Worm (Caenorhabditis elegans) whole organism, young adult: ENCODE measurements around the gene str-261.
A peak's percentile ranks its signal among the peaks of the same experiment; 100 is the strongest.

Experiments
- B0035.1 ChIP-seq: sonication (generic microtip); optimal IDR thresholded peaks from 2 replicates; lab custom pipeline; 2016; ENCODE audit warnings: missing genetic modification characterization, mild to moderate bottlenecking, missing compliant biosample characterization, missing genotype, missing genetic modification reagents
- B0336.3 ChIP-seq: fragments of 200-800 bp; sonication (Bioruptor generic); IDR thresholded peaks from 2 replicates; pipeline ENCODE4 v1.3.6; 2022; ENCODE audit warnings: missing genetic modification characterization, missing compliant biosample characterization
- F23B12.7 ChIP-seq: sonication (generic microtip); optimal IDR thresholded peaks from 2 replicates; lab custom pipeline; 2017; ENCODE audit warnings: missing genetic modification characterization, mild to moderate bottlenecking, missing compliant biosample characterization, antibody characterized with exemption, moderate library complexity; ENCODE audit not compliant: insufficient read depth
- F33H1.4 ChIP-seq: fragments of 200-800 bp; sonication (Bioruptor generic); IDR thresholded peaks from 2 replicates; pipeline ENCODE4 v1.3.6; 2022; ENCODE audit warnings: missing genetic modification reagents, missing genetic modification characterization, missing compliant biosample characterization
- F37B4.10 ChIP-seq: fragments of 200-800 bp; sonication (Bioruptor generic); IDR thresholded peaks from 2 replicates; pipeline ENCODE4 v1.3.6; 2022; ENCODE audit warnings: missing genetic modification characterization, missing compliant biosample characterization
- F39B2.1 ChIP-seq: fragments of 200-800 bp; sonication (Bioruptor generic); IDR thresholded peaks from 2 replicates; pipeline ENCODE4 v1.3.6; 2022; ENCODE audit warnings: missing genetic modification reagents, missing genetic modification characterization, missing compliant biosample characterization
- K11D2.4 ChIP-seq: fragments of 200-800 bp; sonication (Bioruptor generic); IDR thresholded peaks from 2 replicates; pipeline ENCODE4 v1.3.6; 2022; ENCODE audit warnings: missing genetic modification reagents, missing genetic modification characterization, missing compliant biosample characterization
- K12H6.12 ChIP-seq: fragments of 200-800 bp; sonication (Bioruptor generic); optimal IDR thresholded peaks from 2 replicates; lab custom pipeline; 2018; ENCODE audit warnings: mild to moderate bottlenecking, missing genetic modification characterization, missing compliant biosample characterization
- Y53F4B.3 ChIP-seq: fragments of 200-800 bp; sonication (Bioruptor generic); IDR thresholded peaks from 2 replicates; pipeline ENCODE4 v1.3.6; 2022; ENCODE audit warnings: missing genetic modification reagents, missing genetic modification characterization, missing compliant biosample characterization
- ZK185.1 ChIP-seq: sonication (generic microtip); optimal IDR thresholded peaks from 2 replicates; lab custom pipeline; 2016; ENCODE audit warnings: mild to moderate bottlenecking, missing genetic modification characterization, missing compliant biosample characterization; ENCODE audit not compliant: poor library complexity, severe bottlenecking
- atf-7 ChIP-seq: sonication (generic microtip); optimal IDR thresholded peaks from 2 replicates; lab custom pipeline; 2017; ENCODE audit warnings: mild to moderate bottlenecking, missing genetic modification characterization, missing compliant biosample characterization
- athp-1 ChIP-seq: sonication (generic microtip); optimal IDR thresholded peaks from 2 replicates; lab custom pipeline; 2017; ENCODE audit warnings: mild to moderate bottlenecking, missing genetic modification characterization, missing compliant biosample characterization
- attf-5 ChIP-seq: fragments of 200-800 bp; sonication (Bioruptor generic); optimal IDR thresholded peaks from 2 replicates; lab custom pipeline; 2018; ENCODE audit warnings: mild to moderate bottlenecking, missing genetic modification characterization, missing compliant biosample characterization
- cebp-1 ChIP-seq, 2 experiments: fragments of 200-800 bp in 1 of 2; sonication (Bioruptor generic) in 1 of 2; sonication (generic microtip) in 1 of 2; IDR thresholded peaks in 1 of 2; optimal IDR thresholded peaks in 1 of 2; 2 replicates each; pipeline versions ENCODE4 v1.3.6 to Lab custom; 2017 to 2022; ENCODE audit warnings: missing compliant biosample characterization in 2 of 2, missing genetic modification characterization in 2 of 2, mild to moderate bottlenecking in 1 of 2, missing genetic modification reagents in 1 of 2, moderate library complexity in 1 of 2
- ceh-27 ChIP-seq: fragments of 200-800 bp; sonication (Bioruptor generic); optimal IDR thresholded peaks from 2 replicates; lab custom pipeline; 2018; ENCODE audit warnings: mild to moderate bottlenecking, missing genetic modification characterization, moderate library complexity, missing compliant biosample characterization
- ceh-40 ChIP-seq: fragments of 200-800 bp; sonication (Bioruptor generic); IDR thresholded peaks from 2 replicates; pipeline ENCODE4 v1.3.6; 2022; ENCODE audit warnings: missing genetic modification characterization, missing compliant biosample characterization
- ceh-58 ChIP-seq: fragments of 200-800 bp; sonication (Bioruptor generic); IDR thresholded peaks from 2 replicates; pipeline ENCODE4 v1.3.6; 2022; ENCODE audit warnings: missing genetic modification characterization, missing compliant biosample characterization
- ceh-79 ChIP-seq: sonication (generic microtip); optimal IDR thresholded peaks from 2 replicates; lab custom pipeline; 2017; ENCODE audit warnings: mild to moderate bottlenecking, missing genetic modification characterization, missing compliant biosample characterization
- chd-7 ChIP-seq: sonication (generic microtip); optimal IDR thresholded peaks from 2 replicates; lab custom pipeline; 2016; ENCODE audit warnings: mild to moderate bottlenecking, missing genetic modification characterization, moderate library complexity, missing compliant biosample characterization
- dox-1 ChIP-seq: fragments of 200-800 bp; sonication (Bioruptor generic); IDR thresholded peaks from 2 replicates; pipeline ENCODE4 v1.3.6; 2022; ENCODE audit warnings: missing genetic modification reagents, missing genetic modification characterization, missing compliant biosample characterization
- egrh-3 ChIP-seq: fragments of 200-800 bp; sonication (Bioruptor generic); IDR thresholded peaks from 2 replicates; pipeline ENCODE4 v1.3.6; 2022; ENCODE audit warnings: missing genetic modification reagents, missing genetic modification characterization, missing compliant biosample characterization
- hmg-1.2 ChIP-seq: fragments of 200-800 bp; sonication (Bioruptor generic); IDR thresholded peaks from 2 replicates; pipeline ENCODE4 v1.3.6; 2022; ENCODE audit warnings: missing genetic modification reagents, missing genetic modification characterization, missing compliant biosample characterization
- let-526 ChIP-seq: fragments of 200-800 bp; sonication (Bioruptor generic); IDR thresholded peaks from 2 replicates; pipeline ENCODE4 v1.3.6; 2022; ENCODE audit warnings: missing genetic modification reagents, missing genetic modification characterization, missing compliant biosample characterization
- let-607 ChIP-seq, 2 experiments: fragments of 200-800 bp in 1 of 2; sonication (Bioruptor generic) in 1 of 2; sonication (generic microtip) in 1 of 2; optimal IDR thresholded peaks; 2 replicates each; lab custom pipeline; 2016 to 2018; ENCODE audit warnings: mild to moderate bottlenecking in 2 of 2, missing compliant biosample characterization in 2 of 2, missing genetic modification characterization in 2 of 2, moderate library complexity in 2 of 2, missing genotype in 1 of 2
- lin-35 ChIP-seq, 3 experiments: fragments of 150-350 bp in 2 of 3; sonication (generic microtip) in 1 of 3; optimal IDR thresholded peaks; 2 replicates each; lab custom pipeline; 2014 to 2018; ENCODE audit warnings: missing biosample characterization in 3 of 3, missing genetic modification characterization in 3 of 3, missing genetic modification reagents in 3 of 3
- lin-40 ChIP-seq: sonication (generic microtip); optimal IDR thresholded peaks from 2 replicates; lab custom pipeline; 2016; ENCODE audit warnings: missing genetic modification characterization, mild to moderate bottlenecking, missing compliant biosample characterization, missing genotype, missing genetic modification reagents
- lin-54 ChIP-seq: fragments of 200-800 bp; sonication (Bioruptor generic); optimal IDR thresholded peaks from 2 replicates; lab custom pipeline; 2018; ENCODE audit warnings: mild to moderate bottlenecking, missing genetic modification characterization, missing compliant biosample characterization
- madf-10 ChIP-seq: sonication (generic microtip); optimal IDR thresholded peaks from 2 replicates; lab custom pipeline; 2016; ENCODE audit warnings: mild to moderate bottlenecking, missing genetic modification characterization, missing compliant biosample characterization
- mcd-1 ChIP-seq: fragments of 200-800 bp; sonication (Bioruptor generic); IDR thresholded peaks from 2 replicates; pipeline ENCODE4 v1.3.6; 2022; ENCODE audit warnings: missing genetic modification reagents, missing genetic modification characterization, missing compliant biosample characterization
- nfya-2 ChIP-seq: fragments of 200-800 bp; sonication (Bioruptor generic); IDR thresholded peaks from 2 replicates; pipeline ENCODE4 v1.3.6; 2022; ENCODE audit warnings: missing genetic modification reagents, missing genetic modification characterization, missing compliant biosample characterization
- nfyb-1 ChIP-seq: fragments of 200-800 bp; sonication (Bioruptor generic); IDR thresholded peaks from 2 replicates; pipeline ENCODE4 v1.3.6; 2022; ENCODE audit warnings: missing genetic modification reagents, missing genetic modification characterization, missing compliant biosample characterization
- nhr-80 ChIP-seq: sonication (generic microtip); optimal IDR thresholded peaks from 2 replicates; lab custom pipeline; 2016; ENCODE audit warnings: missing genetic modification characterization, missing compliant biosample characterization
- pbrm-1 ChIP-seq: fragments of 200-800 bp; sonication (Bioruptor generic); IDR thresholded peaks from 2 replicates; pipeline ENCODE4 v1.3.6; 2022; ENCODE audit warnings: missing genetic modification reagents, missing genetic modification characterization, missing compliant biosample characterization
- repo-1 ChIP-seq: sonication (generic microtip); optimal IDR thresholded peaks from 2 replicates; lab custom pipeline; 2017; ENCODE audit warnings: mild to moderate bottlenecking, missing genetic modification characterization, missing compliant biosample characterization
- snpc-4 ChIP-seq, 5 experiments: fragments of 150-350 bp in 1 of 5; sonication (generic microtip) in 4 of 5; optimal IDR thresholded peaks; 2 replicates each; lab custom pipeline; 2014 to 2018; ENCODE audit warnings: missing genetic modification characterization in 5 of 5, missing biosample characterization in 3 of 5, antibody characterized with exemption in 2 of 5, mild to moderate bottlenecking in 2 of 5, missing compliant biosample characterization in 2 of 5, missing genotype in 2 of 5, moderate library complexity in 2 of 5, missing genetic modification reagents in 1 of 5
- zfh-2 ChIP-seq: fragments of 200-800 bp; sonication (Bioruptor generic); conservative IDR thresholded peaks from 2 replicates; pipeline ENCODE4 v1.3.6; 2022; ENCODE audit warnings: missing genetic modification reagents, missing genetic modification characterization, missing compliant biosample characterization
- ztf-18 ChIP-seq: sonication (generic microtip); optimal IDR thresholded peaks from 2 replicates; lab custom pipeline; 2016; ENCODE audit warnings: missing genotype, mild to moderate bottlenecking, missing genetic modification characterization, missing compliant biosample characterization
- ztf-22 ChIP-seq: fragments of 200-800 bp; sonication (Bioruptor generic); optimal IDR thresholded peaks from 2 replicates; lab custom pipeline; 2018; ENCODE audit warnings: mild to moderate bottlenecking, missing genetic modification characterization, moderate library complexity, missing compliant biosample characterization
- ztf-26 ChIP-seq: sonication (generic microtip); optimal IDR thresholded peaks from 2 replicates; lab custom pipeline; 2017; ENCODE audit warnings: missing genetic modification characterization, missing compliant biosample characterization
- ztf-6 ChIP-seq: fragments of 200-800 bp; sonication (Bioruptor generic); IDR thresholded peaks from 2 replicates; pipeline ENCODE4 v1.3.6; 2022; ENCODE audit warnings: missing genetic modification reagents, missing genetic modification characterization, missing compliant biosample characterization

The str-261 gene

DNA sequence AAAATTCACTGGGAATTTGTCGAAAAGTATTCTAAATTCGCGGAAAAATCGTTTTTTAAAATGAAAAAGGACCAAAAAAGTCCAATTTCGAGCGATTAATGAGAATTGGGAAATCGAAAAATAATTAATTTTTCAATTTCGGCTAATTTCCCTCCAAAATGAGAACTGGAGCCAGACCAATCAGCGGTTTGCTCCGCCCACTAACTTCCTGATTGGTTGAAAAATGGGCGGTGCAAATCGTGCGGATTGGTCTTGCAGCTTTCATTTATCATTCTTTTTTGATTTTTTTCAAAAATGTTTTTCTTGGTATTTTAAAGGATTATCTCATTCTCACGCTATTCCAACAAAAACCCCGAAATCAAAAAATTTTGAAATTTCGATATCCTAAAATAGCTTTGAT is 20.3 kb upstream of the str-261 start (continued):
- TF ChIP-seq ceh-79 (no peak), athp-1 (tag; lab: Kevin White, UChicago) (no peak), ZK185.1 (tag; lab: Kevin White, UChicago) (no peak), hmg-1.2 (GFP tag; lab: Robert Waterston, UW) (no peak), F23B12.7 (tag; lab: Kevin White, UChicago) (no peak), lin-40 (tag; lab: Kevin White, UChicago) (no peak)
- TF ChIP-seq, all 124 proteins: peak for 0

ce11 chrIII:11054532-11055265 is 19.6 kb upstream of the str-261 start:
- TF ChIP-seq let-607 (tag; optimal IDR thresholded peaks at IDR 0.05; lab: Kevin White, UChicago) (peak in 1 of 2 experiments; percentile 52), egrh-3 (GFP tag; lab: Robert Waterston, UW) (peak; percentile 55; the same call in 1 of the 2 replicates), mcd-1 (GFP tag; lab: Robert Waterston, UW) (peak; percentile 65), ceh-40 (no peak), ZK185.1 (tag; lab: Kevin White, UChicago) (no peak), atf-7 (tag; lab: Kevin White, UChicago) (no peak), K11D2.4 (GFP tag; lab: Robert Waterston, UW) (0 out of 2 replicates have a peak, but pooled peaks have one; percentile 35), pbrm-1 (GFP tag; lab: Robert Waterston, UW) (no peak), chd-7 (tag; lab: Kevin White, UChicago) (no peak), ztf-22 (no peak), ceh-27 (GFP tag; lab: Kevin White, UChicago) (peak; percentile 55), ztf-18 (tag; lab: Kevin White, UChicago) (peak; percentile 36), nfyb-1 (peak; percentile 58), B0336.3 (GFP tag; lab: Robert Waterston, UW) (peak; percentile 55; the same call in 1 of the 2 replicates), lin-35 (GFP tag; optimal IDR thresholded peaks at IDR 0.05; lab: Kevin White, UChicago) (peak in 1 of 3 experiments; percentile 44), zfh-2 (GFP tag; lab: Robert Waterston, UW) (peak; percentile 96), attf-5 (GFP tag; lab: Kevin White, UChicago) (peak; percentile 80), repo-1 (peak; percentile 13), K12H6.12 (tag; lab: Kevin White, UChicago) (peak; percentile 76), nfya-2 (GFP tag; lab: Robert Waterston, UW) (no peak), let-526 (GFP tag; lab: Robert Waterston, UW) (no peak), ztf-6 (GFP tag; lab: Robert Waterston, UW) (no peak), B0035.1 (no peak), F37B4.10 (GFP tag; lab: Robert Waterston, UW) (no peak), ztf-26 (peak; percentile 40), snpc-4 (GFP tag; optimal IDR thresholded peaks at IDR 0.05; lab: Kevin White, UChicago) (no peak), snpc-4 (tag; optimal IDR thresholded peaks at IDR 0.05; lab: Kevin White, UChicago) (peak in 2 of 4 experiments; percentile 6 to 48), nhr-80 (tag; lab: Kevin White, UChicago) (peak; percentile 77), dox-1 (peak; percentile 75), lin-40 (tag; lab: Kevin White, UChicago) (peak; percentile 68), lin-54 (GFP tag; lab: Kevin White, UChicago) (peak; percentile 3), hmg-1.2 (GFP tag; lab: Robert Waterston, UW) (peak; percentile 82), F33H1.4 (GFP tag; lab: Robert Waterston, UW) (no peak), F39B2.1 (no peak), ceh-58 (GFP tag; lab: Robert Waterston, UW) (no peak), Y53F4B.3 (no peak), madf-10 (peak; percentile 40), cebp-1 (GFP tag; IDR thresholded peaks at IDR 0.05; lab: Robert Waterston, UW) (no peak), cebp-1 (tag; optimal IDR thresholded peaks at IDR 0.05; lab: Kevin White, UChicago) (peak; percentile 75)
